Worm (Caenorhabditis elegans) whole organism, mixed stage, embryonic: ENCODE data around the gene T01H3.2.
A peak's percentile ranks its signal among the peaks of the same experiment; 100 is the strongest.

Experiments
- M03D4.4 ChIP-seq: sonication (generic microtip); optimal IDR thresholded peaks from 2 replicates; lab custom pipeline; 2017; ENCODE audit warnings: mild to moderate bottlenecking, missing genetic modification characterization, missing compliant biosample characterization
- bed-3 ChIP-seq: fragments of 200-800 bp; sonication (Bioruptor generic); optimal IDR thresholded peaks from 3 replicates; lab custom pipeline; 2018; ENCODE audit warnings: mild to moderate bottlenecking, missing genetic modification characterization, moderate library complexity, missing compliant biosample characterization
- ceh-43 ChIP-seq: fragments of 200-800 bp; sonication (Bioruptor generic); optimal IDR thresholded peaks from 2 replicates; lab custom pipeline; 2018; ENCODE audit warnings: mild to moderate bottlenecking, missing genetic modification characterization, moderate library complexity, missing compliant biosample characterization
- ceh-83 ChIP-seq: fragments of 200-800 bp; sonication (Bioruptor generic); optimal IDR thresholded peaks from 2 replicates; lab custom pipeline; 2018; ENCODE audit warnings: mild to moderate bottlenecking, missing genetic modification characterization, missing compliant biosample characterization
- ces-1 ChIP-seq: fragments of 150-350 bp; optimal IDR thresholded peaks from 2 replicates; lab custom pipeline; 2014; ENCODE audit warnings: missing biosample characterization, missing genetic modification reagents, missing genetic modification characterization
- cnd-1 ChIP-seq: fragments of 200-800 bp; sonication (Bioruptor generic); optimal IDR thresholded peaks from 2 replicates; lab custom pipeline; 2018; ENCODE audit warnings: mild to moderate bottlenecking, missing genetic modification characterization, missing compliant biosample characterization
- drap-1 ChIP-seq: fragments of 200-800 bp; sonication (Bioruptor generic); optimal IDR thresholded peaks from 3 replicates; lab custom pipeline; 2018; ENCODE audit warnings: mild to moderate bottlenecking, missing genetic modification characterization, missing compliant biosample characterization
- elt-1 ChIP-seq: sonication (generic microtip); optimal IDR thresholded peaks from 2 replicates; lab custom pipeline; 2017; ENCODE audit warnings: missing genetic modification characterization, mild to moderate bottlenecking, missing compliant biosample characterization, antibody characterized with exemption, moderate library complexity, borderline replicate concordance; ENCODE audit not compliant: insufficient read depth
- elt-3 ChIP-seq: fragments of 150-350 bp; optimal IDR thresholded peaks from 2 replicates; lab custom pipeline; 2014; ENCODE audit warnings: missing biosample characterization, missing genetic modification characterization
- flh-1 ChIP-seq: fragments of 200-800 bp; sonication (Bioruptor generic); optimal IDR thresholded peaks from 2 replicates; lab custom pipeline; 2018; ENCODE audit warnings: mild to moderate bottlenecking, missing genetic modification characterization, moderate library complexity, missing compliant biosample characterization
- ham-2 ChIP-seq: fragments of 200-800 bp; sonication (Bioruptor generic); optimal IDR thresholded peaks from 2 replicates; lab custom pipeline; 2018; ENCODE audit warnings: mild to moderate bottlenecking, missing genetic modification characterization, missing compliant biosample characterization
- hlh-1 ChIP-seq: fragments of 150-350 bp; optimal IDR thresholded peaks from 2 replicates; lab custom pipeline; 2014; ENCODE audit warnings: missing biosample characterization, missing genetic modification reagents, missing genetic modification characterization
- lin-13 ChIP-seq: fragments of 150-350 bp; optimal IDR thresholded peaks from 2 replicates; lab custom pipeline; 2014; ENCODE audit warnings: missing biosample characterization, missing genetic modification characterization
- lin-32 ChIP-seq: fragments of 200-800 bp; sonication (Bioruptor generic); optimal IDR thresholded peaks from 2 replicates; lab custom pipeline; 2018; ENCODE audit warnings: mild to moderate bottlenecking, missing genetic modification characterization, missing compliant biosample characterization
- lsy-2 ChIP-seq: fragments of 150-350 bp; optimal IDR thresholded peaks from 2 replicates; lab custom pipeline; 2014; ENCODE audit warnings: missing biosample characterization, missing genetic modification characterization
- mab-5 ChIP-seq: fragments of 150-350 bp; optimal IDR thresholded peaks from 2 replicates; lab custom pipeline; 2014; ENCODE audit warnings: missing biosample characterization, missing genetic modification characterization
- mep-1 ChIP-seq: fragments of 150-350 bp; optimal IDR thresholded peaks from 2 replicates; lab custom pipeline; 2017; ENCODE audit warnings: missing biosample characterization, missing genetic modification reagents, missing genetic modification characterization, inconsistent platforms
- mls-2 ChIP-seq: sonication (generic microtip); optimal IDR thresholded peaks from 2 replicates; lab custom pipeline; 2016; ENCODE audit warnings: mild to moderate bottlenecking, missing genetic modification characterization, moderate library complexity, missing compliant biosample characterization
- nhr-12 ChIP-seq: fragments of 150-350 bp; optimal IDR thresholded peaks from 2 replicates; lab custom pipeline; 2014; ENCODE audit warnings: missing biosample characterization, missing genetic modification characterization
- nhr-2 ChIP-seq: fragments of 150-350 bp; optimal IDR thresholded peaks from 2 replicates; lab custom pipeline; 2014; ENCODE audit warnings: missing biosample characterization, missing genetic modification characterization
- nhr-237 ChIP-seq: fragments of 150-350 bp; optimal IDR thresholded peaks from 2 replicates; lab custom pipeline; 2014; ENCODE audit warnings: missing biosample characterization, missing genetic modification characterization
- nhr-76 ChIP-seq: sonication (generic microtip); optimal IDR thresholded peaks from 2 replicates; lab custom pipeline; 2017; ENCODE audit warnings: missing biosample characterization, missing genetic modification characterization
- pha-4 ChIP-seq: fragments of 150-350 bp; optimal IDR thresholded peaks from 2 replicates; lab custom pipeline; 2018; ENCODE audit warnings: missing biosample characterization, missing genetic modification reagents, missing genetic modification characterization
- sem-2 ChIP-seq: fragments of 200-800 bp; sonication (Bioruptor generic); optimal IDR thresholded peaks from 2 replicates; lab custom pipeline; 2018; ENCODE audit warnings: mild to moderate bottlenecking, missing genetic modification characterization, missing compliant biosample characterization
- snpc-4 ChIP-seq: fragments of 150-350 bp; optimal IDR thresholded peaks from 2 replicates; lab custom pipeline; 2014; ENCODE audit warnings: missing biosample characterization, missing genetic modification characterization
- sptf-1 ChIP-seq: sonication (generic microtip); optimal IDR thresholded peaks from 2 replicates; lab custom pipeline; 2017; ENCODE audit warnings: mild to moderate bottlenecking, missing genetic modification characterization, moderate library complexity, missing compliant biosample characterization
- unc-120 ChIP-seq: sonication (generic microtip); optimal IDR thresholded peaks from 2 replicates; lab custom pipeline; 2017; ENCODE audit warnings: missing genetic modification characterization, missing compliant biosample characterization; ENCODE audit not compliant: poor library complexity, severe bottlenecking
- unc-39 ChIP-seq: fragments of 150-350 bp; optimal IDR thresholded peaks from 2 replicates; lab custom pipeline; 2014; ENCODE audit warnings: missing biosample characterization, missing genetic modification characterization
- unc-62 ChIP-seq: fragments of 150-350 bp; optimal IDR thresholded peaks from 2 replicates; lab custom pipeline; 2014; ENCODE audit warnings: missing biosample characterization, missing genetic modification reagents, missing genetic modification characterization
- zip-8 ChIP-seq: fragments of 150-350 bp; optimal IDR thresholded peaks from 2 replicates; lab custom pipeline; 2014; ENCODE audit warnings: missing biosample characterization, missing genetic modification characterization
- ztf-11 ChIP-seq: fragments of 150-350 bp; optimal IDR thresholded peaks from 2 replicates; lab custom pipeline; 2014; ENCODE audit warnings: missing biosample characterization, missing genetic modification characterization

T01H3.2 gene

ce11 chrII:7853679-7854078 lies 24.1 kb downstream of the T01H3.2 start, which contains the start of gene T09A5.5:
Gene T09A5.5, minus strand, starts transcription at chrII:7853779.
- no peak for TF ChIP-seq ham-2
- TF ChIP-seq nhr-237 = no peak
- TF ChIP-seq hlh-1 = no peak
- no peak for TF ChIP-seq lin-32
- TF ChIP-seq pha-4 (tag; lab: Kevin White, UChicago) = no peak
- TF ChIP-seq nhr-12 = no peak
- TF ChIP-seq nhr-76 = no peak
- TF ChIP-seq lin-13 (tag; lab: Kevin White, UChicago) = no peak
- TF ChIP-seq unc-39 (tag; lab: Kevin White, UChicago) = no peak
- TF ChIP-seq elt-3 (tag; lab: Kevin White, UChicago) = no peak
- no peak for TF ChIP-seq snpc-4 (tag; lab: Kevin White, UChicago)
- TF ChIP-seq lsy-2 (tag; lab: Kevin White, UChicago) = no peak
- TF ChIP-seq ztf-11 = no peak
- TF ChIP-seq zip-8 (tag; lab: Kevin White, UChicago) = no peak
- TF ChIP-seq sptf-1 (tag; lab: Kevin White, UChicago) = no peak
- TF ChIP-seq, all 35 proteins: peak for 0

DNA sequence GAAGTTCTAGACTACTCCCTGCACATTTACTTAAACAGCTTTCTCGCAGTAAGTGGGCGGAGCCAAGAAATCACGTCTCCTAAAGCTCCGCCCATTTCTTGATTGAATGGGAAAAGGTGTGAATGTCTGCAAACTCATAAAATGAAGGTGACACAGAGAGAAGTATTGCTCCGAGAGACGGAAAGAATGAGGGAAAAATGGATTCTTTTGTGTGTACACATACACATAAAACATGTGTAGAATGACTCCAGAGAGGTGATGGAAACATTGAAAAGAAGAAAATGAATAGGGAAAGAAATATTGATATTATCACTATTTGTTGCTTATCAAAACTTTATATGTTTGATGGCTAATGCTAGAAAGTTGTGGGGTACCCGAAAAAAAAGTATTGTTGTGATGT lies 26.3 kb downstream of the T01H3.2 start:
- TF ChIP-seq drap-1 (GFP tag; lab: Kevin White, UChicago) (no peak), elt-1 (tag; lab: Kevin White, UChicago) (no peak), ceh-83 (GFP tag; lab: Kevin White, UChicago) (no peak), ceh-43 (GFP tag; lab: Kevin White, UChicago) (no peak), elt-3 (tag; lab: Kevin White, UChicago) (no peak), sem-2 (no peak), bed-3 (GFP tag; lab: Kevin White, UChicago) (no peak), lsy-2 (tag; lab: Kevin White, UChicago) (no peak), zip-8 (tag; lab: Kevin White, UChicago) (no peak), mep-1 (tag; lab: Kevin White, UChicago) (no peak), lin-13 (tag; lab: Kevin White, UChicago) (no peak), mab-5 (tag; lab: Kevin White, UChicago) (no peak)

DNA sequence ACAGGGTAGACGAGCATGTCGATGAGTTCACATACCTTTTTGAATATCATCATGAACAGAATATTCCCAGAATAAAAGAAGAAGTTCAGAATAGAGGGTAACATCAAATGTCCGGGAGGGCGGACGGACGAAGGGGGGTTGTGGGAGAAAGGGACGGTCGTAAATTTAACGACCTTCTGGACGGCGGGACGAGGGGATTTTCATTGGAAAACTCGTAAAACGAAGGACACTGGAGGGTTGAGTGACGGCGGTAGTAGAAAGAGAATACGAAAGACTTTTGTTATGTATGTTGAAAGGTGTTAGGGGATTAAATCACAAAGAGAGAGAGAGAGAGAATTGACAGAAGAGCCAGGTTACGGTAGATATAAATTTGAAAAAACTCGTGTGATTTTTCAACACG lies 27.2 kb downstream of the T01H3.2 start:
- TF ChIP-seq zip-8 (tag; lab: Kevin White, UChicago) = no peak
- TF ChIP-seq ham-2 = no peak
- TF ChIP-seq nhr-76 = no peak
- no peak for TF ChIP-seq snpc-4 (tag; lab: Kevin White, UChicago)
- no peak for TF ChIP-seq ztf-11
- no peak for TF ChIP-seq nhr-2 (tag; lab: Kevin White, UChicago)
- peak; percentile 7 for TF ChIP-seq unc-62 (GFP tag; lab: Kevin White, UChicago)
- no peak for TF ChIP-seq unc-120 (tag; lab: Kevin White, UChicago)
- TF ChIP-seq, all 35 proteins: peak for 1

- no peak for TF ChIP-seq unc-39 (tag; lab: Kevin White, UChicago)
- no peak for TF ChIP-seq M03D4.4 (tag; lab: Kevin White, UChicago)
- no peak for TF ChIP-seq lin-32
- TF ChIP-seq flh-1 = no peak
- TF ChIP-seq mep-1 (tag; lab: Kevin White, UChicago) = no peak
- no peak for TF ChIP-seq unc-62 (GFP tag; lab: Kevin White, UChicago)
- no peak for TF ChIP-seq ces-1 (GFP tag; lab: Kevin White, UChicago)
- no peak for TF ChIP-seq cnd-1 (tag; lab: Kevin White, UChicago)
- no peak for TF ChIP-seq elt-3 (tag; lab: Kevin White, UChicago)
- TF ChIP-seq mls-2 (tag; lab: Kevin White, UChicago) = no peak
- TF ChIP-seq unc-120 (tag; lab: Kevin White, UChicago) = no peak
- TF ChIP-seq nhr-237 = no peak
- TF ChIP-seq elt-1 (tag; lab: Kevin White, UChicago) = no peak
- no peak for TF ChIP-seq lsy-2 (tag; lab: Kevin White, UChicago)
- TF ChIP-seq ham-2 = no peak
- no peak for TF ChIP-seq nhr-12
- no peak for TF ChIP-seq lin-13 (tag; lab: Kevin White, UChicago)
- TF ChIP-seq ceh-43 (GFP tag; lab: Kevin White, UChicago) = no peak
- no peak for TF ChIP-seq sptf-1 (tag; lab: Kevin White, UChicago)
- no peak for TF ChIP-seq sem-2
Observed at ce11 chrII:7849697-7850096, 28.1 kb downstream of the T01H3.2 start, which contains the start of gene acr-7. Gene acr-7, minus strand, starts transcription at chrII:7849797.
